Fruit fly (Drosophila melanogaster): ENCODE measurements around the gene CG34452.
A peak's percentile ranks its signal among the peaks of the same experiment; 100 is the strongest.

CG34452 gene

DNA sequence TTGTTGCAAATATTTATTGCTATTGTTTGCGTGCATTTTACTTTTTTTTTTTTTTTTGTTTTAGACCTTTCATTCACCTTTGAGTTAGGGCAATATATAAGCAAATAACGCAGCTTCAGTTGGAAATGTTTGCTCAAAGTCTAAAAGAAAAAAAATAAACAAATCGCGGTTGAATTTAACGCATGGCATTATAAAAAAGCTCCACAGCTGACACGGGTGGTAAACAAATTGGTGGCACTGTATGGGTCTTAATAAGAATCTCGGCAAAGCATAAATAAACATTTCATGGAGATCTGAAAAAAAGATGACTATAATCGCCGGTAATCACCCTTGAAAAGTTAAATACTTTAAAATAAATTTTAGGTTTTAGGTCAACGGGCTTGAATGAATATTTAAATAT is 6.7 kb upstream of the CG34452 start (continued):
- TF ChIP-seq CoRest (tag; optimal IDR thresholded peaks at IDR 0.05): no peak
- TF ChIP-seq CG13296 (GFP tag; optimal IDR thresholded peaks at IDR 0.05): peak; percentile 38
- no peak for TF ChIP-seq CG2202 (tag; optimal IDR thresholded peaks at IDR 0.05)
- no peak for TF ChIP-seq CG2116 (GFP tag; optimal IDR thresholded peaks at IDR 0.05)
- no peak for TF ChIP-seq CG5180 (GFP tag; optimal IDR thresholded peaks at IDR 0.05)
- peak; percentile 7 for TF ChIP-seq CG8281 (tag; optimal IDR thresholded peaks at IDR 0.05)
- TF ChIP-seq Asciz (GFP tag; optimal IDR thresholded peaks at IDR 0.05): peak; percentile 24
- 0 out of 3 replicates have a peak, but pooled peaks have one; percentile 29 for TF ChIP-seq dysf (GFP tag; IDR thresholded peaks at IDR 0.05)
- TF ChIP-seq CG8388 (GFP tag; optimal IDR thresholded peaks at IDR 0.05): peak; percentile 81
- TF ChIP-seq lab (GFP tag; optimal IDR thresholded peaks at IDR 0.05): peak; percentile 21

DNA sequence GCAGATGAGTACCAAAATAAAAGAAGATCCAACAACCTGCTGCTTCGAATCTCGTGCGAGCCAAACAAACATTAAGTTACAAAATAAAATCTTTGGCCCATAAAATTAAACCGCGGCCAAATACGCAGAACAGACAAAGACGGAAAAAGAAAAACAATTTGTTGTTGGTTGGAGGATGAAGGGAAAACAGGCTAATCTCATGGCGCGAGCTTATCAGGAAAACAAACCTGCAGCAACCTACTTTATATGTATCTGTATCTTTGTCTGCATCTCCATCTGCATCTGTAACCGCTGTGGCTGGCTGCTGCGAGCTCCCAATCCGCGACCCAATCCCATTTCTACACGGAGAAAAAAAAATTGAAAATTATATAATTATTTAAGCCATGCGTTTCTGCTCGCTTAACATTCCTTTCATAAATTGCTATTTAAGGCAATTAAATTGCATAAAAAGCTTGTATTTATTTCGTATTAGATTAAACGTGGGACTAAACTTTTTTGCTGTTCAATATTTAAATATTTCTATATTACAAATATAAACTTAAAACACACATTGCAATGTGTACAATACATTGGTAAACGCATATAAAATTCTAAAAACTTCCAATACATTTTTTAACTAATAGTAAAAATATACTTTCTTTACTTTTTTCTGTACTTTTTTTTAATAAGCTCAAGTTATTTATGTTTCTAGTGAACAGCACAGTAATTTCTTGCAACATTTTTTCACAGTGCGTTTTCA is 5.3 kb upstream of the CG34452 start:
- TF ChIP-seq da (GFP tag; optimal IDR thresholded peaks at IDR 0.05) (no peak), CG14710 (tag; optimal IDR thresholded peaks at IDR 0.05) (peak; percentile 72), Lpt (GFP tag; optimal IDR thresholded peaks at IDR 0.05) (no peak), phol (tag; optimal IDR thresholded peaks at IDR 0.05) (peak; percentile 78), ranshi (GFP tag; IDR thresholded peaks at IDR 0.05) (no peak), odd (GFP tag; optimal IDR thresholded peaks at IDR 0.05) (peak; percentile 18), Oaz (GFP tag; IDR thresholded peaks at IDR 0.05) (no peak), jigr1 (GFP tag; IDR thresholded peaks at IDR 0.05) (no peak), bcd (GFP tag; optimal IDR thresholded peaks at IDR 0.05) (peak; percentile 14), bowl (GFP tag; IDR thresholded peaks at IDR 0.05) (no peak), TFAM (GFP tag; optimal IDR thresholded peaks at IDR 0.05) (no peak), sens (GFP tag) (peak; percentile 69), tna (GFP tag; IDR thresholded peaks at IDR 0.05; ENCODE audit: partially characterized antibody) (no peak), CG8388 (GFP tag; optimal IDR thresholded peaks at IDR 0.05) (peak; percentile 42), crp (GFP tag; optimal IDR thresholded peaks at IDR 0.05) (no peak), org-1 (GFP tag; optimal IDR thresholded peaks at IDR 0.05) (no peak), CG2202 (tag; optimal IDR thresholded peaks at IDR 0.05) (no peak), CG3995 (GFP tag; optimal IDR thresholded peaks at IDR 0.05) (no peak), twi (tag; optimal IDR thresholded peaks at IDR 0.05) (no peak), BtbVII (GFP tag; optimal IDR thresholded peaks at IDR 0.05) (no peak), Hr3 (GFP tag; optimal IDR thresholded peaks at IDR 0.05) (peak; percentile 36), CG13424 (tag; optimal IDR thresholded peaks at IDR 0.05) (peak; percentile 39), CG43689 (GFP tag; IDR thresholded peaks at IDR 0.05) (no peak), Nf-YC (tag; optimal IDR thresholded peaks at IDR 0.05) (no peak), CG30403 (GFP tag; optimal IDR thresholded peaks at IDR 0.05) (peak; percentile 47), CoRest (tag; optimal IDR thresholded peaks at IDR 0.05) (peak; percentile 47), ara (GFP tag; IDR thresholded peaks at IDR 0.05) (no peak), ssp (GFP tag; IDR thresholded peaks at IDR 0.05) (no peak), her (GFP tag; optimal IDR thresholded peaks at IDR 0.05) (no peak), Bteb2 (GFP tag; optimal IDR thresholded peaks at IDR 0.05) (no peak), Ssrp (tag; optimal IDR thresholded peaks at IDR 0.05) (peak; percentile 69), Eip74EF (GFP tag; optimal IDR thresholded peaks at IDR 0.05) (peak in 1 of 2 experiments; percentile 29), CG9437 (GFP tag; optimal IDR thresholded peaks at IDR 0.05) (peak; percentile 57), amos (GFP tag; IDR thresholded peaks at IDR 0.05; ENCODE audit: partially characterized antibody) (no peak), bsh (GFP tag; optimal IDR thresholded peaks at IDR 0.05) (peak in 1 of 2 experiments; percentile 41), Opbp (GFP tag; IDR thresholded peaks at IDR 0.05; ENCODE audit: partially characterized antibody) (no peak), CG6272 (GFP tag; IDR thresholded peaks at IDR 0.05) (no peak), CG15269 (tag; optimal IDR thresholded peaks at IDR 0.05) (peak; percentile 27), CG7987 (GFP tag; optimal IDR thresholded peaks at IDR 0.05) (no peak), grau (tag; optimal IDR thresholded peaks at IDR 0.05) (peak; percentile 36)
